Worm (Caenorhabditis elegans): ENCODE measurements around the gene rnf-5.

rnf-5 gene

DNA sequence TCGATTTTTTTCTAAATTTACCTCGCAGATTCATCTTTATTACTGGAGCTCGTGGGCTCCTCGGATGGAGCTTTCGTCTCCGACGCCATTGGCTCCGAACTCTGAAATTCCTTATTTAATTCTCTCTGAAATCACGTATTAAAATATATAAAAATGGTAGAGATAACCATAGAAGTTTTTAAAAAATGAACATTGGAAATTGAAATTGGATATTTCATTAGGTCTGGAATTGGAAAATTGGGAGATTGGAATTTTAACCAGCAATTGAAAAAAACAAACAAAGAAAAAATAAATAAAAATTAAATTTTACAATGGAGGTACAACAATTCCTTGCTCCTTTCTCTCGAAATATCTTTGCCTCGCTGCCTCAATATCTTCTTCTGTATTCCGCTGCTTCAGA is at the start of gene rnf-5:
rnf-5 (minus strand) TSS at position 101 of the 400 bp plus-strand sequence.
- no peak for TF ChIP-seq snpc-4 (tag; optimal IDR thresholded peaks at IDR 0.05)
- no peak for TF ChIP-seq ZK546.5 (tag; optimal IDR thresholded peaks at IDR 0.05)
- TF ChIP-seq ceh-82 (tag; optimal IDR thresholded peaks at IDR 0.05), result no peak
- TF ChIP-seq nhr-237 (tag; optimal IDR thresholded peaks at IDR 0.05), result no peak
- TF ChIP-seq peb-1 (tag; optimal IDR thresholded peaks at IDR 0.05), result no peak
- TF ChIP-seq nhr-10 (tag; optimal IDR thresholded peaks at IDR 0.05), result no peak
- TF ChIP-seq nhr-25 (tag; optimal IDR thresholded peaks at IDR 0.05), result no peak
- TF ChIP-seq nhr-23 (tag; optimal IDR thresholded peaks at IDR 0.05), result no peak
- TF ChIP-seq zag-1 (tag; optimal IDR thresholded peaks at IDR 0.05), result no peak
- no peak for TF ChIP-seq skn-1 (tag; optimal IDR thresholded peaks at IDR 0.05)
- no peak for TF ChIP-seq lsy-2 (tag; optimal IDR thresholded peaks at IDR 0.05)
- no peak for TF ChIP-seq mbf-1 (tag; optimal IDR thresholded peaks at IDR 0.05)
- TF ChIP-seq nhr-12 (tag; optimal IDR thresholded peaks at IDR 0.05), result no peak
- TF ChIP-seq unc-55 (GFP tag; optimal IDR thresholded peaks at IDR 0.05), result no peak
- TF ChIP-seq lin-11 (tag; optimal IDR thresholded peaks at IDR 0.05), result no peak
- no peak for TF ChIP-seq mdl-1 (tag; optimal IDR thresholded peaks at IDR 0.05)
- no peak for TF ChIP-seq lin-13 (GFP tag; optimal IDR thresholded peaks at IDR 0.05)
- no peak for TF ChIP-seq gmeb-1 (tag; optimal IDR thresholded peaks at IDR 0.05)
- TF ChIP-seq ztf-11 (tag; optimal IDR thresholded peaks at IDR 0.05), result no peak
- no peak for TF ChIP-seq sma-9 (GFP tag; optimal IDR thresholded peaks at IDR 0.05)
- TF ChIP-seq sma-9 (tag; optimal IDR thresholded peaks at IDR 0.05), result no peak

DNA sequence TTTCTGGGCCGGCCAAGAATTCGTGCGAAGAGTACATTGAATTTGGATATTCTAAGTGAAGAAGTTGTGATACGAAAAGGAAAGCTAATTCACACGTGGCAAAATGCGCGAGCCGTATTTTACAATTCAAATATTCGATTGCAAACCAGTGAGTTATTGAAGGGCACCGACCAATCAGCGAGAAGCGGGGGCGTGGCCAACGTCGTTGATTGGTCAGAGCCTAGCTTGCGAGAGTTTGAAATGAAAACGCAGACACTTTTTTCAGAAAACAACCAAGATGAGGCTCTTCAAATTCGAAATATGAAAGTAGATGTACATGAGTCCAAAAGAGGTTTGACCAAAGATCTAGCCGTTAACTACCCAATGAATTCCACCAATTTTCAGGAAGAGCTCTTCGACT is 44.0 kb upstream of the rnf-5 start:
- no peak for TF ChIP-seq lin-39 (tag; optimal IDR thresholded peaks at IDR 0.05)
- TF ChIP-seq lin-11 (tag; optimal IDR thresholded peaks at IDR 0.05), result no peak
- TF ChIP-seq nhr-12 (tag; optimal IDR thresholded peaks at IDR 0.05), result no peak
- TF ChIP-seq fos-1 (tag; optimal IDR thresholded peaks at IDR 0.05), result no peak
- no peak for TF ChIP-seq gmeb-1 (tag; optimal IDR thresholded peaks at IDR 0.05)
- no peak for TF ChIP-seq unc-62 (GFP tag; optimal IDR thresholded peaks at IDR 0.05)
- no peak for TF ChIP-seq nhr-25 (tag; optimal IDR thresholded peaks at IDR 0.05)
- no peak for TF ChIP-seq nhr-6 (tag; optimal IDR thresholded peaks at IDR 0.05)
- TF ChIP-seq nhr-23 (tag; optimal IDR thresholded peaks at IDR 0.05), result no peak
- no peak for TF ChIP-seq ZK546.5 (tag; optimal IDR thresholded peaks at IDR 0.05)
- TF ChIP-seq nhr-237 (tag; optimal IDR thresholded peaks at IDR 0.05), result no peak
- TF ChIP-seq dmd-4 (tag; optimal IDR thresholded peaks at IDR 0.05), result no peak
- TF ChIP-seq lin-13 (GFP tag; optimal IDR thresholded peaks at IDR 0.05), result no peak
- no peak for TF ChIP-seq unc-55 (GFP tag; optimal IDR thresholded peaks at IDR 0.05)
- TF ChIP-seq nhr-11 (tag; optimal IDR thresholded peaks at IDR 0.05), result no peak
- no peak for TF ChIP-seq lsy-2 (tag; optimal IDR thresholded peaks at IDR 0.05)
- TF ChIP-seq mbf-1 (tag; optimal IDR thresholded peaks at IDR 0.05), result no peak

DNA sequence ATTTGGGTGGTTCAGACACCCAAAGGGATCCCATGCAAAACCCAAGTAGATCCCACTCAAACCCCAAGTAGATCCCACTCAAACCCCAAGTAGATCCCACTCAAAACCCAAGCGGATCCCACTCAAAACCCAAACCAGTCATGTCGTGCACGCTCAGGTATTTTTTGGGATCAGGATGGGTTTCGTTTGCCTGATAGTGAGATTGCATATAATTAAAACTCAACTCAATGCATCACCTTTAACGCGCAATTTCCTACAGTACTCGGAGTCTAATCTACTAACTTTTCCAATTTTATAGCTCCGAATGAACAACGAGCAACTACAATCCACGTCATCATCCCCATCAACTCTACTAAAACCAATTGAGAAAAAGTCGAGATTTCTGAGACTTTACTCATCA is 42.5 kb upstream of the rnf-5 start, which contains the start of gene phlp-2:
phlp-2 (plus strand) TSS at position 301 of the 400 bp plus-strand sequence.
- TF ChIP-seq aly-2 (tag; optimal IDR thresholded peaks at IDR 0.05) (no peak), sma-3 (GFP tag; optimal IDR thresholded peaks at IDR 0.05) (no peak), ceh-16 (tag; optimal IDR thresholded peaks at IDR 0.05) (no peak), ZK546.5 (tag; optimal IDR thresholded peaks at IDR 0.05) (no peak), nhr-6 (tag; optimal IDR thresholded peaks at IDR 0.05) (no peak), unc-55 (GFP tag; optimal IDR thresholded peaks at IDR 0.05) (no peak), elt-1 (tag; optimal IDR thresholded peaks at IDR 0.05) (no peak), ztf-1 (GFP tag; conservative IDR thresholded peaks at IDR 0.05) (no peak), unc-39 (tag; optimal IDR thresholded peaks at IDR 0.05) (no peak), nhr-21 (tag; optimal IDR thresholded peaks at IDR 0.05) (no peak), skn-1 (tag; optimal IDR thresholded peaks at IDR 0.05) (no peak), lin-13 (GFP tag; optimal IDR thresholded peaks at IDR 0.05) (no peak), zag-1 (tag; optimal IDR thresholded peaks at IDR 0.05) (no peak), nhr-129 (tag; optimal IDR thresholded peaks at IDR 0.05) (no peak), R02D3.7 (tag; optimal IDR thresholded peaks at IDR 0.05) (no peak), peb-1 (tag; optimal IDR thresholded peaks at IDR 0.05) (no peak), alr-1 (tag; optimal IDR thresholded peaks at IDR 0.05) (no peak), C34F6.9 (tag; optimal IDR thresholded peaks at IDR 0.05) (no peak), nhr-77 (tag; optimal IDR thresholded peaks at IDR 0.05) (no peak)

ce11 chrIII:4208210-4208609 is 41.6 kb upstream of the rnf-5 start:
- TF ChIP-seq skn-1 (tag; optimal IDR thresholded peaks at IDR 0.05), result no peak
- TF ChIP-seq blmp-1 (tag; optimal IDR thresholded peaks at IDR 0.05; ENCODE audit: insufficient read depth), result no peak
- TF ChIP-seq nhr-129 (tag; optimal IDR thresholded peaks at IDR 0.05), result peak; percentile 8
